Fruit fly (Drosophila melanogaster) whole organism, embryonic: ENCODE measurements around the gene Rbbp5.

ENCODE experiments used
- Bgb ChIP-seq: fragments of 200-800 bp; sonication (Bioruptor generic); IDR thresholded peaks from 2 replicates; pipeline ENCODE4 v1.3.6; 2022; ENCODE audit warnings: missing biosample characterization, missing genetic modification characterization; ENCODE audit not compliant: partially characterized antibody
- C15 ChIP-seq: fragments of 200-800 bp; sonication (Bioruptor generic); IDR thresholded peaks from 3 replicates; pipeline ENCODE4 v1.3.6; 2022; ENCODE audit warnings: missing biosample characterization, missing genetic modification characterization
- CG12744 ChIP-seq: fragments of 200-800 bp; sonication (Bioruptor generic); optimal IDR thresholded peaks from 2 replicates; lab custom pipeline; 2016; ENCODE audit warnings: missing biosample characterization, missing genetic modification characterization
- CG13894 ChIP-seq: fragments of 200-800 bp; sonication (Bioruptor generic); optimal IDR thresholded peaks from 3 replicates; lab custom pipeline; 2018; ENCODE audit warnings: missing biosample characterization, mild to moderate bottlenecking, missing genetic modification characterization, moderate library complexity
- CG15601 ChIP-seq: fragments of 200-800 bp; sonication (Bioruptor generic); optimal IDR thresholded peaks from 3 replicates; lab custom pipeline; 2019; ENCODE audit warnings: missing biosample characterization, mild to moderate bottlenecking, missing genetic modification characterization, moderate library complexity
- CG18619 ChIP-seq: fragments of 200-800 bp; sonication (Bioruptor generic); optimal IDR thresholded peaks from 3 replicates; lab custom pipeline; 2017; ENCODE audit warnings: missing biosample characterization, mild to moderate bottlenecking, missing genetic modification characterization
- CG2129 ChIP-seq: fragments of 200-800 bp; sonication (Bioruptor generic); IDR thresholded peaks from 2 replicates; pipeline ENCODE4 v1.3.6; 2022; ENCODE audit warnings: missing biosample characterization, missing genetic modification characterization; ENCODE audit not compliant: partially characterized antibody
- CG2678 ChIP-seq: fragments of 200-800 bp; sonication (Bioruptor generic); optimal IDR thresholded peaks from 3 replicates; lab custom pipeline; 2019; ENCODE audit warnings: missing biosample characterization, mild to moderate bottlenecking, missing genetic modification characterization, moderate library complexity
- CG30403 ChIP-seq: fragments of 200-800 bp; sonication (Bioruptor generic); optimal IDR thresholded peaks from 3 replicates; lab custom pipeline; 2016; ENCODE audit warnings: missing biosample characterization, missing genetic modification characterization
- CG31365 ChIP-seq: fragments of 200-800 bp; sonication (Bioruptor generic); optimal IDR thresholded peaks from 2 replicates; lab custom pipeline; 2018; ENCODE audit warnings: missing biosample characterization, mild to moderate bottlenecking, missing genetic modification characterization
- CG3163 ChIP-seq: fragments of 200-800 bp; sonication (Bioruptor generic); optimal IDR thresholded peaks from 3 replicates; lab custom pipeline; 2016; ENCODE audit warnings: missing biosample characterization, missing genetic modification characterization
- CG33557 ChIP-seq: fragments of 200-800 bp; sonication (Bioruptor generic); optimal IDR thresholded peaks from 2 replicates; lab custom pipeline; 2019; ENCODE audit warnings: missing biosample characterization, mild to moderate bottlenecking, missing genetic modification characterization, moderate library complexity
- CG42726 ChIP-seq: fragments of 200-800 bp; sonication (Bioruptor generic); IDR thresholded peaks from 2 replicates; pipeline ENCODE4 v1.3.6; 2022; ENCODE audit warnings: missing biosample characterization, missing genetic modification characterization; ENCODE audit not compliant: partially characterized antibody
- CG5180 ChIP-seq: fragments of 200-800 bp; sonication (Bioruptor generic); optimal IDR thresholded peaks from 3 replicates; lab custom pipeline; 2017; ENCODE audit warnings: missing biosample characterization, missing genetic modification characterization, mild to moderate bottlenecking, moderate library complexity, missing genetic modification reagents
- CG6765 ChIP-seq: fragments of 200-800 bp; sonication (Bioruptor generic); optimal IDR thresholded peaks from 3 replicates; lab custom pipeline; 2017; ENCODE audit warnings: missing biosample characterization, mild to moderate bottlenecking, missing genetic modification characterization
- CG6791 ChIP-seq: fragments of 200-800 bp; sonication (Bioruptor generic); IDR thresholded peaks from 3 replicates; pipeline ENCODE4 v1.3.6; 2022; ENCODE audit warnings: missing biosample characterization, missing genetic modification characterization; ENCODE audit not compliant: partially characterized antibody
- CG7839 ChIP-seq: fragments of 200-800 bp; sonication (Bioruptor generic); optimal IDR thresholded peaks from 3 replicates; lab custom pipeline; 2018; ENCODE audit warnings: missing biosample characterization, mild to moderate bottlenecking, missing genetic modification characterization, moderate library complexity
- CG8765 ChIP-seq: fragments of 200-800 bp; sonication (Bioruptor generic); IDR thresholded peaks from 2 replicates; pipeline ENCODE4 v1.3.6; 2022; ENCODE audit warnings: missing biosample characterization, missing genetic modification characterization
- CG8924 ChIP-seq: fragments of 200-800 bp; optimal IDR thresholded peaks from 3 replicates; lab custom pipeline; 2019; ENCODE audit warnings: missing biosample characterization, mild to moderate bottlenecking, missing genetic modification characterization, moderate library complexity
- CrebB ChIP-seq: fragments of 200-800 bp; sonication (Bioruptor generic); optimal IDR thresholded peaks from 3 replicates; lab custom pipeline; 2018; ENCODE audit warnings: missing biosample characterization, mild to moderate bottlenecking, missing genetic modification characterization
- Dp ChIP-seq: fragments of 200-800 bp; sonication (Bioruptor generic); optimal IDR thresholded peaks from 2 replicates; lab custom pipeline; 2018; ENCODE audit warnings: missing biosample characterization, mild to moderate bottlenecking, missing genetic modification characterization, moderate library complexity
- Fer3 ChIP-seq: fragments of 200-800 bp; sonication (Bioruptor generic); optimal IDR thresholded peaks from 2 replicates; lab custom pipeline; 2018; ENCODE audit warnings: missing biosample characterization, mild to moderate bottlenecking, missing genetic modification characterization, moderate library complexity
- H2.0 ChIP-seq: fragments of 200-800 bp; sonication (Bioruptor generic); IDR thresholded peaks from 2 replicates; pipeline ENCODE4 v1.3.6; 2022; ENCODE audit warnings: missing biosample characterization, missing genetic modification characterization
- HLHmδ ChIP-seq: fragments of 200-800 bp; sonication (Bioruptor generic); optimal IDR thresholded peaks from 2 replicates; lab custom pipeline; 2018; ENCODE audit warnings: missing biosample characterization, mild to moderate bottlenecking, missing genetic modification characterization, moderate library complexity
- Lim3 ChIP-seq: fragments of 200-800 bp; sonication (Bioruptor generic); IDR thresholded peaks from 2 replicates; pipeline ENCODE4 v1.3.6; 2022; ENCODE audit warnings: missing biosample characterization, missing genetic modification characterization
- Nf-YA ChIP-seq: fragments of 200-800 bp; sonication (Bioruptor generic); IDR thresholded peaks from 2 replicates; pipeline ENCODE4 v1.3.6; 2022; ENCODE audit warnings: missing biosample characterization, missing genetic modification characterization
- Nf-YC ChIP-seq: fragments of 200-800 bp; optimal IDR thresholded peaks from 3 replicates; lab custom pipeline; 2019; ENCODE audit warnings: missing biosample characterization, mild to moderate bottlenecking, missing genetic modification characterization, moderate library complexity
- Ptx1 ChIP-seq: fragments of 200-800 bp; sonication (Bioruptor generic); IDR thresholded peaks from 2 replicates; pipeline ENCODE4 v1.3.6; 2022; ENCODE audit warnings: missing biosample characterization, missing genetic modification characterization
- Sry-δ ChIP-seq: fragments of 200-800 bp; sonication (Bioruptor generic); optimal IDR thresholded peaks from 2 replicates; lab custom pipeline; 2016; ENCODE audit warnings: missing biosample characterization, missing genetic modification characterization
- YL-1 ChIP-seq: fragments of 200-800 bp; sonication (Bioruptor generic); optimal IDR thresholded peaks from 3 replicates; lab custom pipeline; 2017; ENCODE audit warnings: missing biosample characterization, mild to moderate bottlenecking, missing genetic modification characterization
- al ChIP-seq: fragments of 200-800 bp; sonication (Bioruptor generic); IDR thresholded peaks from 2 replicates; pipeline ENCODE4 v1.3.6; 2022; ENCODE audit warnings: missing biosample characterization, missing genetic modification characterization
- bowl ChIP-seq: fragments of 200-800 bp; sonication (Bioruptor generic); IDR thresholded peaks from 2 replicates; pipeline ENCODE4 v1.3.6; 2022; ENCODE audit warnings: missing biosample characterization, missing genetic modification characterization
- bsh ChIP-seq, 2 experiments: fragments of 200-800 bp; sonication (Bioruptor generic); optimal IDR thresholded peaks; 2 replicates each; lab custom pipeline; 2017 to 2018; ENCODE audit warnings: mild to moderate bottlenecking in 2 of 2, missing biosample characterization in 2 of 2, missing genetic modification characterization in 2 of 2, moderate library complexity in 1 of 2
- chn ChIP-seq: fragments of 200-800 bp; sonication (Bioruptor generic); optimal IDR thresholded peaks from 2 replicates; lab custom pipeline; 2016; ENCODE audit warnings: missing biosample characterization, missing genetic modification characterization
- corto ChIP-seq: fragments of 200-800 bp; sonication (Bioruptor generic); optimal IDR thresholded peaks from 2 replicates; lab custom pipeline; 2016; ENCODE audit warnings: missing biosample characterization, mild to moderate bottlenecking, missing genetic modification characterization, moderate library complexity
- dm ChIP-seq: fragments of 200-800 bp; sonication (Bioruptor generic); optimal IDR thresholded peaks from 3 replicates; lab custom pipeline; 2016; ENCODE audit warnings: missing biosample characterization, missing genetic modification characterization
- eyg ChIP-seq: fragments of 200-800 bp; sonication (Bioruptor generic); optimal IDR thresholded peaks from 3 replicates; lab custom pipeline; 2016; ENCODE audit warnings: missing biosample characterization, missing genetic modification characterization
- gce ChIP-seq: fragments of 200-800 bp; sonication (Bioruptor generic); IDR thresholded peaks from 3 replicates; pipeline ENCODE4 v1.3.6; 2022; ENCODE audit warnings: missing biosample characterization, missing genetic modification characterization
- her ChIP-seq: fragments of 200-800 bp; sonication (Bioruptor generic); optimal IDR thresholded peaks from 2 replicates; lab custom pipeline; 2016; ENCODE audit warnings: missing biosample characterization, missing genetic modification characterization
- insv ChIP-seq, 2 experiments: fragments of 200-800 bp; sonication (Bioruptor generic); optimal IDR thresholded peaks; 3 replicates each; lab custom pipeline; 2016 to 2018; ENCODE audit warnings: missing biosample characterization in 2 of 2, missing genetic modification characterization in 2 of 2
- jing ChIP-seq: fragments of 200-800 bp; sonication (Bioruptor generic); optimal IDR thresholded peaks from 2 replicates; lab custom pipeline; 2018; ENCODE audit warnings: missing biosample characterization, mild to moderate bottlenecking, missing genetic modification characterization
- nerfin-2 ChIP-seq: fragments of 200-800 bp; sonication (Bioruptor generic); IDR thresholded peaks from 2 replicates; pipeline ENCODE4 v1.3.6; 2022; ENCODE audit warnings: missing biosample characterization, missing genetic modification characterization; ENCODE audit not compliant: partially characterized antibody
- pb ChIP-seq: fragments of 200-800 bp; sonication (Bioruptor generic); optimal IDR thresholded peaks from 3 replicates; lab custom pipeline; 2016; ENCODE audit warnings: missing biosample characterization, missing genetic modification characterization
- sens-2 ChIP-seq: fragments of 200-800 bp; sonication (Bioruptor generic); IDR thresholded peaks from 2 replicates; pipeline ENCODE4 v1.3.6; 2022; ENCODE audit warnings: missing biosample characterization, missing genetic modification characterization
- sim ChIP-seq: fragments of 200-800 bp; sonication (Bioruptor generic); IDR thresholded peaks from 2 replicates; pipeline ENCODE4 v1.3.6; 2022; ENCODE audit warnings: missing biosample characterization, missing genetic modification characterization
- slbo ChIP-seq: fragments of 200-800 bp; sonication (Bioruptor generic); IDR thresholded peaks from 2 replicates; pipeline ENCODE4 v1.3.6; 2022; ENCODE audit warnings: missing biosample characterization, missing genetic modification characterization
- so ChIP-seq: fragments of 200-800 bp; sonication (Bioruptor generic); IDR thresholded peaks from 3 replicates; pipeline ENCODE4 v1.3.6; 2022; ENCODE audit warnings: missing biosample characterization, missing genetic modification characterization
- stc ChIP-seq: fragments of 200-800 bp; sonication (Bioruptor generic); IDR thresholded peaks from 2 replicates; pipeline ENCODE4 v1.3.6; 2022; ENCODE audit warnings: missing biosample characterization, missing genetic modification characterization
- stwl ChIP-seq: fragments of 200-800 bp; sonication (Bioruptor generic); optimal IDR thresholded peaks from 3 replicates; lab custom pipeline; 2018; ENCODE audit warnings: missing biosample characterization, mild to moderate bottlenecking, missing genetic modification characterization, moderate library complexity
- tap ChIP-seq: fragments of 200-800 bp; optimal IDR thresholded peaks from 3 replicates; lab custom pipeline; 2019; ENCODE audit warnings: missing biosample characterization, mild to moderate bottlenecking, missing genetic modification characterization, moderate library complexity
- tup ChIP-seq: fragments of 200-800 bp; sonication (Bioruptor generic); optimal IDR thresholded peaks from 2 replicates; lab custom pipeline; 2016; ENCODE audit warnings: missing biosample characterization, mild to moderate bottlenecking, missing genetic modification characterization, moderate library complexity

The Rbbp5 gene

DNA sequence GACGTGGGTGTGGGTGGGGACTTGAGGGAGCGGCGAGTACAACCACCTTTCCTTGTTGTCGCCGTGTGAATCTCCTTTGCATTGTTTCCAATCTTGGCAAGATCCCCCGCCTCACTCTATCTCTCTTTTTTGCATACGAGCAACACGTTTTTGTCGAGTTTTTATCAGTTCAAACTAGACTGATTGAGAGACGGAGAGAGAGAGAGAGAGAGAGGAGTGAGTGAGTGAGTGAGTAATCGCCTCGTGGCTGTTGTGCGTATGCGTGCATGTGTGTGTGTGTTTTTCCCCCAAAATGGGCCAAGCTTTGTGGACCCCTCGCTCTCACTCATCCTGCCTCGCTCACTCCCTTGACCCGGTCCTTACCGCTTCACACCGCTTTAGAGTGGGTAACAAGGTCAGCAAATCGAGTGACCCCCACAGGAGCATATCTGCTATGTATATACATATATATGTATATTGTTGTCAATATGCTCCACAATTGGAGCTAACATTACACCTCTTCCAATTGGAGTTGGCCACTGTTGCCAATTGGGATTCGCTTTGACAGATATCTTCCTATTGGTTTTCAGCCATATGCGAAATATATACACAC is 1.7 kb upstream of the Rbbp5 start (continued):
- no peak for TF ChIP-seq her (GFP tag; lab: Kevin White, UChicago)
- no peak for TF ChIP-seq Ptx1 (GFP tag; lab: Robert Waterston, UW)
- TF ChIP-seq pb (GFP tag; lab: Kevin White, UChicago) = no peak
- no peak for TF ChIP-seq H2.0 (GFP tag; lab: Robert Waterston, UW)
- TF ChIP-seq sim (GFP tag; lab: Robert Waterston, UW) = no peak
- TF ChIP-seq CG2129 (GFP tag; lab: Robert Waterston, UW) = no peak
- TF ChIP-seq so (GFP tag; lab: Robert Waterston, UW) = no peak
- TF ChIP-seq CG31365 (tag; lab: Kevin White, UChicago) = no peak
- no peak for TF ChIP-seq CG33557 (GFP tag; lab: Kevin White, UChicago)
- no peak for TF ChIP-seq Sry-δ (GFP tag; lab: Kevin White, UChicago)
- no peak for TF ChIP-seq stc (GFP tag; lab: Robert Waterston, UW)
- no peak for TF ChIP-seq slbo (GFP tag; lab: Robert Waterston, UW)
- TF ChIP-seq stwl = no peak
- no peak for TF ChIP-seq tap (tag; lab: Kevin White, UChicago)
- TF ChIP-seq C15 (GFP tag; lab: Robert Waterston, UW) = no peak
- no peak for TF ChIP-seq al (GFP tag; lab: Robert Waterston, UW)
- TF ChIP-seq CG12744 (GFP tag; lab: Kevin White, UChicago) = no peak
- TF ChIP-seq HLHmδ (GFP tag; lab: Kevin White, UChicago) = no peak
- TF ChIP-seq CG3163 (GFP tag; lab: Kevin White, UChicago) = no peak
- TF ChIP-seq corto = no peak
- TF ChIP-seq CG6765 = no peak
- TF ChIP-seq YL-1 (GFP tag; lab: Kevin White, UChicago) = peak; percentile 53
- peak; percentile 23; the same call in 1 of the 2 replicates for TF ChIP-seq Bgb
- TF ChIP-seq chn (GFP tag; lab: Kevin White, UChicago) = no peak
- TF ChIP-seq CG8765 (GFP tag; lab: Robert Waterston, UW) = no peak
- no peak for TF ChIP-seq CG7839 (tag; lab: Kevin White, UChicago)
- peak; percentile 65 for TF ChIP-seq Nf-YC (tag; lab: Kevin White, UChicago)
- TF ChIP-seq Lim3 = no peak
- TF ChIP-seq CG13894 (tag; lab: Kevin White, UChicago) = no peak
- TF ChIP-seq Nf-YA (GFP tag; lab: Robert Waterston, UW) = no peak
- TF ChIP-seq CG30403 (GFP tag; lab: Kevin White, UChicago) = no peak
- TF ChIP-seq dm (GFP tag; lab: Kevin White, UChicago) = peak; percentile 45
- TF ChIP-seq sens-2 (GFP tag; lab: Robert Waterston, UW) = no peak
- TF ChIP-seq bsh (GFP tag; optimal IDR thresholded peaks at IDR 0.05; lab: Kevin White, UChicago) = no peak
- no peak for TF ChIP-seq CrebB
- no peak for TF ChIP-seq CG42726
- TF ChIP-seq Fer3 (tag; lab: Kevin White, UChicago) = no peak
- no peak for TF ChIP-seq CG5180
- no peak for TF ChIP-seq CG18619
- TF ChIP-seq eyg (GFP tag; lab: Kevin White, UChicago) = no peak
- no peak for TF ChIP-seq CG6791
- no peak for TF ChIP-seq tup
- TF ChIP-seq nerfin-2 = no peak
- TF ChIP-seq CG8924 (tag; lab: Kevin White, UChicago) = no peak
- no peak for TF ChIP-seq Dp (GFP tag; lab: Kevin White, UChicago)
- TF ChIP-seq CG15601 (tag; lab: Kevin White, UChicago) = no peak
- TF ChIP-seq gce = no peak
- no peak for TF ChIP-seq jing (GFP tag; lab: Kevin White, UChicago)
- TF ChIP-seq bowl (GFP tag; lab: Robert Waterston, UW) = no peak
- peak; percentile 33 to 89 for TF ChIP-seq insv (GFP tag; optimal IDR thresholded peaks at IDR 0.05; lab: Kevin White, UChicago)
- TF ChIP-seq CG2678 = no peak
